Worm (Caenorhabditis elegans) whole organism, L4/young adult: Measurements from ENCODE around the gene wdr-48.

Experiments
- W03F9.2 ChIP-seq: fragments of 150-350 bp; optimal IDR thresholded peaks from 2 replicates; lab custom pipeline; 2014; ENCODE audit warnings: missing biosample characterization, missing genetic modification characterization
- dao-5 ChIP-seq: sonication (generic microtip); optimal IDR thresholded peaks from 2 replicates; lab custom pipeline; 2016; ENCODE audit warnings: missing genotype, missing genetic modification characterization, moderate library complexity, missing compliant biosample characterization
- him-1 ChIP-seq: sonication (generic microtip); optimal IDR thresholded peaks from 2 replicates; lab custom pipeline; 2016; ENCODE audit warnings: missing genotype, missing genetic modification reagents, missing genetic modification characterization, missing compliant biosample characterization

The wdr-48 gene

ce11 chrIII:4578385-4578903 is at the start of gene wdr-48, which contains the start of gene sel-5:
Gene wdr-48 (plus strand): TSS chrIII:4578853.
Gene sel-5 (minus strand): TSS chrIII:4578437.
- no peak for TF ChIP-seq dao-5 (tag; lab: Kevin White, UChicago)
- peak; percentile 48 for TF ChIP-seq W03F9.2 (tag; lab: Kevin White, UChicago)
- TF ChIP-seq him-1, result no peak

ce11 chrIII:4530968-4531367 is 47.7 kb upstream of the wdr-48 start:
- TF ChIP-seq dao-5 (tag; lab: Kevin White, UChicago), result no peak
- TF ChIP-seq him-1, result no peak
- no peak for TF ChIP-seq W03F9.2 (tag; lab: Kevin White, UChicago)

ce11 chrIII:4540604-4541003 is 38.0 kb upstream of the wdr-48 start, which contains the start of gene ugt-62:
Gene ugt-62 (minus strand): TSS chrIII:4540623.
- no peak for TF ChIP-seq dao-5 (tag; lab: Kevin White, UChicago)
- TF ChIP-seq W03F9.2 (tag; lab: Kevin White, UChicago), result no peak
- no peak for TF ChIP-seq him-1

- TF ChIP-seq him-1 (no peak), W03F9.2 (tag; lab: Kevin White, UChicago) (no peak), dao-5 (tag; lab: Kevin White, UChicago) (no peak)
Measured at ce11 chrIII:4542362-4542931, 36.2 kb upstream of the wdr-48 start, which contains the start of the genes mrps-34 and cisd-3.1. Gene mrps-34 (minus strand): TSS chrIII:4542452. Gene cisd-3.1 (plus strand): TSS chrIII:4542881.

ce11 chrIII:4544959-4545358 is 33.7 kb upstream of the wdr-48 start, which contains the start of gene M88.3:
Gene M88.3 (minus strand): TSS chrIII:4545059.
- TF ChIP-seq W03F9.2 (tag; lab: Kevin White, UChicago), result no peak
- no peak for TF ChIP-seq dao-5 (tag; lab: Kevin White, UChicago)
- TF ChIP-seq him-1, result no peak

ce11 chrIII:4548739-4549138 is 29.9 kb upstream of the wdr-48 start, which contains the start of gene M88.4:
Gene M88.4 (plus strand): TSS chrIII:4549039.
- TF ChIP-seq dao-5 (tag; lab: Kevin White, UChicago) (no peak), him-1 (no peak), W03F9.2 (tag; lab: Kevin White, UChicago) (no peak)

ce11 chrIII:4551963-4552362 is 26.7 kb upstream of the wdr-48 start:
- TF ChIP-seq W03F9.2 (tag; lab: Kevin White, UChicago), result peak; percentile 20
- TF ChIP-seq dao-5 (tag; lab: Kevin White, UChicago), result no peak
- peak; percentile 32 for TF ChIP-seq him-1

ce11 chrIII:4552872-4553271 is 25.8 kb upstream of the wdr-48 start:
- no peak for TF ChIP-seq W03F9.2 (tag; lab: Kevin White, UChicago)
- TF ChIP-seq him-1, result no peak
- no peak for TF ChIP-seq dao-5 (tag; lab: Kevin White, UChicago)

- TF ChIP-seq dao-5 (tag; lab: Kevin White, UChicago), result no peak
- no peak for TF ChIP-seq him-1
- TF ChIP-seq W03F9.2 (tag; lab: Kevin White, UChicago), result no peak
Measured at ce11 chrIII:4553316-4553715, 25.3 kb upstream of the wdr-48 start, which contains the start of gene imph-1. Gene imph-1 (plus strand): TSS chrIII:4553616.

ce11 chrIII:4555345-4555744 is 23.3 kb upstream of the wdr-48 start:
- TF ChIP-seq dao-5 (tag; lab: Kevin White, UChicago) (no peak), W03F9.2 (tag; lab: Kevin White, UChicago) (no peak)

- TF ChIP-seq him-1, result peak; percentile 7
- no peak for TF ChIP-seq dao-5 (tag; lab: Kevin White, UChicago)
- TF ChIP-seq W03F9.2 (tag; lab: Kevin White, UChicago), result peak; percentile 34
Measured at ce11 chrIII:4560393-4560890, 18.2 kb upstream of the wdr-48 start.

ce11 chrIII:4561286-4561685 is 17.4 kb upstream of the wdr-48 start:
- TF ChIP-seq W03F9.2 (tag; lab: Kevin White, UChicago), result no peak
- TF ChIP-seq him-1, result no peak
- no peak for TF ChIP-seq dao-5 (tag; lab: Kevin White, UChicago)

- TF ChIP-seq W03F9.2 (tag; lab: Kevin White, UChicago) (peak; percentile 43), dao-5 (tag; lab: Kevin White, UChicago) (no peak)
Measured at ce11 chrIII:4562070-4562788, 16.4 kb upstream of the wdr-48 start, which contains the start of gene pan-1. Gene pan-1 (plus strand): TSS chrIII:4562738.

- TF ChIP-seq him-1 (no peak), W03F9.2 (tag; lab: Kevin White, UChicago) (no peak), dao-5 (tag; lab: Kevin White, UChicago) (no peak)
Measured at ce11 chrIII:4568030-4568429, 10.6 kb upstream of the wdr-48 start, which contains the start of gene mlcd-1. Gene mlcd-1 (minus strand): TSS chrIII:4568130.
